Fruit fly (Drosophila melanogaster) whole organism, embryonic: ENCODE results near the gene Or30a.
A peak's percentile ranks its signal among the peaks of the same experiment; 100 is the strongest.

ENCODE experiments used
- Atf6 ChIP-seq: fragments of 200-800 bp; sonication (Bioruptor generic); IDR thresholded peaks from 2 replicates; pipeline ENCODE4 v1.3.6; 2022; ENCODE audit warnings: missing biosample characterization, missing genetic modification characterization
- Blimp-1 ChIP-seq: fragments of 200-800 bp; sonication (Bioruptor generic); optimal IDR thresholded peaks from 3 replicates; lab custom pipeline; 2018; ENCODE audit warnings: missing biosample characterization, missing genetic modification characterization, mild to moderate bottlenecking, moderate library complexity, missing genetic modification reagents
- Bteb2 ChIP-seq: fragments of 200-800 bp; sonication (Bioruptor generic); optimal IDR thresholded peaks from 2 replicates; lab custom pipeline; 2016; ENCODE audit warnings: missing biosample characterization, missing genetic modification characterization
- CG10431 ChIP-seq: fragments of 200-800 bp; sonication (Bioruptor generic); optimal IDR thresholded peaks from 3 replicates; lab custom pipeline; 2018; ENCODE audit warnings: missing biosample characterization, mild to moderate bottlenecking, missing genetic modification characterization
- CG11560 ChIP-seq: fragments of 200-800 bp; sonication (Bioruptor generic); IDR thresholded peaks from 3 replicates; pipeline ENCODE4 v1.3.6; 2022; ENCODE audit warnings: missing biosample characterization, missing genetic modification characterization
- CG1603 ChIP-seq: fragments of 200-800 bp; sonication (Bioruptor generic); optimal IDR thresholded peaks from 2 replicates; lab custom pipeline; 2019; ENCODE audit warnings: missing biosample characterization, mild to moderate bottlenecking, missing genetic modification characterization, moderate library complexity
- CG16779 ChIP-seq: fragments of 200-800 bp; sonication (Bioruptor generic); IDR thresholded peaks from 2 replicates; pipeline ENCODE4 v1.3.6; 2022; ENCODE audit warnings: missing biosample characterization, missing genetic modification characterization
- CG16813 ChIP-seq: fragments of 200-800 bp; sonication (Bioruptor generic); IDR thresholded peaks from 3 replicates; pipeline ENCODE4 v1.3.6; 2022; ENCODE audit warnings: missing biosample characterization, missing genetic modification characterization; ENCODE audit not compliant: partially characterized antibody
- CG18764 ChIP-seq: fragments of 200-800 bp; sonication (Bioruptor generic); optimal IDR thresholded peaks from 3 replicates; lab custom pipeline; 2016; ENCODE audit warnings: missing biosample characterization, missing genetic modification characterization
- CG2875 ChIP-seq: fragments of 200-800 bp; sonication (Bioruptor generic); optimal IDR thresholded peaks from 2 replicates; lab custom pipeline; 2017; ENCODE audit warnings: missing biosample characterization, mild to moderate bottlenecking, missing genetic modification characterization, missing genetic modification reagents
- CG3065 ChIP-seq: fragments of 200-800 bp; sonication (Bioruptor generic); optimal IDR thresholded peaks from 2 replicates; lab custom pipeline; 2016; ENCODE audit warnings: missing biosample characterization, missing genetic modification characterization
- CG34224 ChIP-seq: fragments of 200-800 bp; sonication (Bioruptor generic); IDR thresholded peaks from 3 replicates; pipeline ENCODE4 v1.3.6; 2022; ENCODE audit warnings: missing biosample characterization, missing genetic modification characterization; ENCODE audit not compliant: partially characterized antibody
- CG34422 ChIP-seq: fragments of 200-800 bp; sonication (Bioruptor generic); IDR thresholded peaks from 3 replicates; pipeline ENCODE4 v1.3.6; 2022; ENCODE audit warnings: missing biosample characterization, missing genetic modification characterization
- CG3838 ChIP-seq: fragments of 200-800 bp; sonication (Bioruptor generic); optimal IDR thresholded peaks from 3 replicates; lab custom pipeline; 2016; ENCODE audit warnings: missing biosample characterization, missing genetic modification characterization
- CG4328 ChIP-seq: fragments of 200-800 bp; sonication (Bioruptor generic); optimal IDR thresholded peaks from 3 replicates; lab custom pipeline; 2017; ENCODE audit warnings: missing biosample characterization, missing genetic modification reagents, missing genetic modification characterization
- CG4730 ChIP-seq: fragments of 200-800 bp; sonication (Bioruptor generic); IDR thresholded peaks from 2 replicates; pipeline ENCODE4 v1.3.6; 2022; ENCODE audit warnings: missing biosample characterization, missing genetic modification characterization
- CG5953 ChIP-seq: fragments of 200-800 bp; sonication (Bioruptor generic); IDR thresholded peaks from 2 replicates; pipeline ENCODE4 v1.3.6; 2022; ENCODE audit warnings: missing biosample characterization, missing genetic modification characterization
- CG6654 ChIP-seq: fragments of 200-800 bp; sonication (Bioruptor generic); optimal IDR thresholded peaks from 2 replicates; lab custom pipeline; 2017; ENCODE audit warnings: missing biosample characterization, mild to moderate bottlenecking, missing genetic modification characterization
- CG7963 ChIP-seq: fragments of 200-800 bp; sonication (Bioruptor generic); IDR thresholded peaks from 3 replicates; pipeline ENCODE4 v1.3.6; 2022; ENCODE audit warnings: missing biosample characterization, missing genetic modification characterization; ENCODE audit not compliant: partially characterized antibody
- CG8359 ChIP-seq: fragments of 200-800 bp; sonication (Bioruptor generic); optimal IDR thresholded peaks from 2 replicates; lab custom pipeline; 2017; ENCODE audit warnings: missing biosample characterization, mild to moderate bottlenecking, missing genetic modification characterization, borderline replicate concordance
- CkIIα-i1 ChIP-seq: fragments of 200-800 bp; sonication (Bioruptor generic); IDR thresholded peaks from 2 replicates; pipeline ENCODE4 v1.3.6; 2022; ENCODE audit warnings: missing biosample characterization, missing genetic modification characterization
- Deaf1 ChIP-seq: fragments of 200-800 bp; optimal IDR thresholded peaks from 3 replicates; lab custom pipeline; 2019; ENCODE audit warnings: missing biosample characterization, mild to moderate bottlenecking, missing genetic modification characterization, moderate library complexity
- Doc3 ChIP-seq: fragments of 200-800 bp; sonication (Bioruptor generic); IDR thresholded peaks from 3 replicates; pipeline ENCODE4 v1.3.6; 2022; ENCODE audit warnings: missing biosample characterization, missing genetic modification characterization; ENCODE audit not compliant: partially characterized antibody
- Dref ChIP-seq: fragments of 200-800 bp; sonication (Bioruptor generic); IDR thresholded peaks from 2 replicates; pipeline ENCODE4 v1.3.6; 2022; ENCODE audit warnings: missing biosample characterization, missing genetic modification characterization
- Drgx ChIP-seq: fragments of 200-800 bp; sonication (Bioruptor generic); IDR thresholded peaks from 2 replicates; pipeline ENCODE4 v1.3.6; 2022; ENCODE audit warnings: missing biosample characterization, missing genetic modification characterization
- E2f2 ChIP-seq: fragments of 200-800 bp; sonication (Bioruptor generic); IDR thresholded peaks from 2 replicates; pipeline ENCODE4 v1.3.6; 2022; ENCODE audit warnings: missing biosample characterization, missing genetic modification characterization
- Hr3 ChIP-seq: fragments of 200-800 bp; sonication (Bioruptor generic); optimal IDR thresholded peaks from 3 replicates; lab custom pipeline; 2016; ENCODE audit warnings: missing biosample characterization, missing genetic modification characterization
- PHDP ChIP-seq: fragments of 200-800 bp; sonication (Bioruptor generic); optimal IDR thresholded peaks from 3 replicates; lab custom pipeline; 2018; ENCODE audit warnings: missing biosample characterization, mild to moderate bottlenecking, missing genetic modification characterization, moderate library complexity
- Pdp1 ChIP-seq, 2 experiments: fragments of 200-800 bp; sonication (Bioruptor generic); optimal IDR thresholded peaks; 3 replicates each; lab custom pipeline; 2016; ENCODE audit warnings: missing biosample characterization in 2 of 2, missing genetic modification characterization in 2 of 2, mild to moderate bottlenecking in 1 of 2, moderate library complexity in 1 of 2
- Ravus ChIP-seq: fragments of 200-800 bp; sonication (Bioruptor generic); IDR thresholded peaks from 2 replicates; pipeline ENCODE4 v1.3.6; 2022; ENCODE audit warnings: missing biosample characterization, missing genetic modification characterization
- Side ChIP-seq: fragments of 200-800 bp; sonication (Bioruptor generic); optimal IDR thresholded peaks from 2 replicates; lab custom pipeline; 2016; ENCODE audit warnings: missing biosample characterization, missing genetic modification characterization
- ab ChIP-seq: fragments of 200-800 bp; sonication (Bioruptor generic); optimal IDR thresholded peaks from 2 replicates; lab custom pipeline; 2016; ENCODE audit warnings: missing biosample characterization, missing genetic modification characterization
- br ChIP-seq: fragments of >200 bp; optimal IDR thresholded peaks from 2 replicates; lab custom pipeline; 2017
- cg ChIP-seq: fragments of 200-800 bp; sonication (Bioruptor generic); optimal IDR thresholded peaks from 3 replicates; lab custom pipeline; 2019; ENCODE audit warnings: missing biosample characterization, mild to moderate bottlenecking, missing genetic modification characterization, moderate library complexity
- cwo ChIP-seq: fragments of 200-800 bp; sonication (Bioruptor generic); optimal IDR thresholded peaks from 3 replicates; lab custom pipeline; 2017; ENCODE audit warnings: missing biosample characterization, missing genetic modification characterization, mild to moderate bottlenecking, moderate library complexity, missing genetic modification reagents
- disco-r ChIP-seq: fragments of 200-800 bp; sonication (Bioruptor generic); optimal IDR thresholded peaks from 2 replicates; lab custom pipeline; 2016; ENCODE audit warnings: missing biosample characterization, missing genetic modification characterization
- en ChIP-seq: fragments of 200-800 bp; sonication (Bioruptor generic); optimal IDR thresholded peaks from 2 replicates; lab custom pipeline; 2016; ENCODE audit warnings: missing biosample characterization, missing genetic modification characterization
- fd3F ChIP-seq: fragments of 200-800 bp; sonication (Bioruptor generic); optimal IDR thresholded peaks from 2 replicates; lab custom pipeline; 2018; ENCODE audit warnings: missing biosample characterization, mild to moderate bottlenecking, missing genetic modification characterization, moderate library complexity
- fd64A ChIP-seq: fragments of 200-800 bp; sonication (Bioruptor generic); optimal IDR thresholded peaks from 3 replicates; lab custom pipeline; 2018; ENCODE audit warnings: missing biosample characterization, mild to moderate bottlenecking, missing genetic modification characterization
- gt ChIP-seq: fragments of 200-800 bp; sonication (Bioruptor generic); IDR thresholded peaks from 2 replicates; pipeline ENCODE4 v1.3.6; 2022; ENCODE audit warnings: missing biosample characterization, missing genetic modification characterization
- klu ChIP-seq: fragments of 200-800 bp; sonication (Bioruptor generic); IDR thresholded peaks from 2 replicates; pipeline ENCODE4 v1.3.6; 2022; ENCODE audit warnings: missing biosample characterization, missing genetic modification characterization
- lbe ChIP-seq: fragments of 200-800 bp; sonication (Bioruptor generic); optimal IDR thresholded peaks from 2 replicates; lab custom pipeline; 2016; ENCODE audit warnings: missing biosample characterization, mild to moderate bottlenecking, missing genetic modification characterization
- lilli ChIP-seq: fragments of 200-800 bp; sonication (Bioruptor generic); optimal IDR thresholded peaks from 3 replicates; lab custom pipeline; 2016; ENCODE audit warnings: missing biosample characterization, missing genetic modification characterization
- lov ChIP-seq, 2 experiments: fragments of 200-800 bp in 1 of 2; fragments of >200 bp in 1 of 2; sonication (Bioruptor generic) in 1 of 2; IDR thresholded peaks in 1 of 2; optimal IDR thresholded peaks in 1 of 2; 2 replicates in 1 of 2; 3 replicates in 1 of 2; pipeline versions ENCODE4 v1.3.6 to Lab custom; 2017 to 2022; ENCODE audit warnings: missing biosample characterization in 1 of 2, missing genetic modification characterization in 1 of 2
- pros ChIP-seq: fragments of 200-800 bp; sonication (Bioruptor generic); optimal IDR thresholded peaks from 3 replicates; lab custom pipeline; 2019; ENCODE audit warnings: missing biosample characterization, mild to moderate bottlenecking, missing genetic modification characterization, moderate library complexity
- sd ChIP-seq: fragments of 200-800 bp; sonication (Bioruptor generic); optimal IDR thresholded peaks from 3 replicates; lab custom pipeline; 2018; ENCODE audit warnings: missing biosample characterization, mild to moderate bottlenecking, missing genetic modification characterization, moderate library complexity
- slou ChIP-seq: fragments of 200-800 bp; sonication (Bioruptor generic); optimal IDR thresholded peaks from 3 replicates; lab custom pipeline; 2016; ENCODE audit warnings: missing biosample characterization, missing genetic modification characterization
- ssp ChIP-seq: fragments of 200-800 bp; sonication (Bioruptor generic); IDR thresholded peaks from 2 replicates; pipeline ENCODE4 v1.3.6; 2022; ENCODE audit warnings: missing biosample characterization, missing genetic modification characterization
- toy ChIP-seq: fragments of 200-800 bp; sonication (Bioruptor generic); IDR thresholded peaks from 2 replicates; pipeline ENCODE4 v1.3.6; 2022; ENCODE audit warnings: missing biosample characterization, missing genetic modification characterization
- zf30C ChIP-seq: fragments of 200-800 bp; sonication (Bioruptor generic); optimal IDR thresholded peaks from 3 replicates; lab custom pipeline; 2018; ENCODE audit warnings: missing biosample characterization, mild to moderate bottlenecking, missing genetic modification characterization
- zfh2 ChIP-seq: fragments of 200-800 bp; sonication (Bioruptor generic); optimal IDR thresholded peaks from 2 replicates; lab custom pipeline; 2016; ENCODE audit warnings: missing biosample characterization, missing genetic modification characterization

Or30a gene

DNA sequence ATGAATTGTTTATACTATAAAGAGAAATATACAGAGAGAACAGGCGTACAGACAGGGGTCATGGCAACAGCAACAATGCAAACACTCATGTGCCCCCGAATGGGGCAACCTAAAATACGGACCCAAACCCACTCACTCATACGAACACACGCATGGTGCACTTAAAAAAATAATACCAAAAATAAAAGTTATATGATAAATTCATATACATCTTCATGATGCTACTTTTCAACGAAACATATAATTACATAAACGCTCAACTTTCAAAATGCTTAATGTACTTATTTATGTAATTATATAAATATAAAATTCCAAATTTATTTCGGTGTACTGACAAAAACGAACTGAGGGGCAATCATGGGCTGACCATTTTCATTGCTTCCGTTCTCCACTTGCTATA is 21.6 kb downstream of the Or30a start (continued):
- TF ChIP-seq CG5953 (GFP tag; lab: Robert Waterston, UW) (no peak), Doc3 (GFP tag; lab: Robert Waterston, UW) (no peak), CG1603 (tag; lab: Kevin White, UChicago) (peak; percentile 11), E2f2 (peak; percentile 37; the same call in 1 of the 2 replicates), CG6654 (peak; percentile 11), pros (GFP tag; lab: Kevin White, UChicago) (no peak), Deaf1 (tag; lab: Kevin White, UChicago) (peak; percentile 54), lilli (GFP tag; lab: Kevin White, UChicago) (peak; percentile 28), CG18764 (GFP tag; lab: Kevin White, UChicago) (peak; percentile 33), CG2875 (GFP tag; lab: Kevin White, UChicago) (peak; percentile 52), Pdp1 (GFP tag; optimal IDR thresholded peaks at IDR 0.05; lab: Kevin White, UChicago) (peak in 1 of 2 experiments; percentile 29), Drgx (GFP tag; lab: Robert Waterston, UW) (peak; percentile 56), Hr3 (GFP tag; lab: Kevin White, UChicago) (peak; percentile 70), CG34224 (GFP tag; lab: Robert Waterston, UW) (no peak), CG11560 (tag; lab: Robert Waterston, UW) (no peak), lov (optimal IDR thresholded peaks at IDR 0.05; lab: Kevin White, UChicago) (no peak), lov (GFP tag; IDR thresholded peaks at IDR 0.05; lab: Robert Waterston, UW) (no peak), br (no peak), ab (no peak), toy (GFP tag; lab: Robert Waterston, UW) (no peak), cwo (GFP tag; lab: Kevin White, UChicago) (peak; percentile 54), CG3065 (GFP tag; lab: Kevin White, UChicago) (no peak), Ravus (GFP tag; lab: Robert Waterston, UW) (no peak), CkIIα-i1 (GFP tag; lab: Robert Waterston, UW) (no peak), zfh2 (GFP tag; lab: Kevin White, UChicago) (no peak), Atf6 (GFP tag; lab: Robert Waterston, UW) (no peak), lbe (GFP tag; lab: Kevin White, UChicago) (no peak), CG34422 (GFP tag; lab: Robert Waterston, UW) (no peak), Bteb2 (GFP tag; lab: Kevin White, UChicago) (no peak), slou (GFP tag; lab: Kevin White, UChicago) (peak; percentile 13), CG16813 (GFP tag; lab: Robert Waterston, UW) (no peak), fd3F (GFP tag; lab: Kevin White, UChicago) (peak; percentile 30), CG16779 (GFP tag; lab: Robert Waterston, UW) (no peak), CG10431 (peak; percentile 32), sd (tag; lab: Kevin White, UChicago) (peak; percentile 27), Blimp-1 (peak; percentile 92), en (GFP tag; lab: Kevin White, UChicago) (no peak), Side (GFP tag; lab: Kevin White, UChicago) (no peak), ssp (GFP tag; lab: Robert Waterston, UW) (peak; percentile 41; the same call in 1 of the 2 replicates), Dref (no peak), gt (GFP tag; lab: Robert Waterston, UW) (peak; percentile 57; the same call in 1 of the 2 replicates), PHDP (tag; lab: Kevin White, UChicago) (peak; percentile 82), fd64A (GFP tag; lab: Kevin White, UChicago) (peak; percentile 30), zf30C (GFP tag; lab: Kevin White, UChicago) (peak; percentile 51), CG3838 (GFP tag; lab: Kevin White, UChicago) (no peak), cg (GFP tag; lab: Kevin White, UChicago) (no peak), CG4730 (GFP tag; lab: Robert Waterston, UW) (peak; percentile 57), klu (GFP tag; lab: Robert Waterston, UW) (peak; percentile 24; the same call in 1 of the 2 replicates), CG4328 (GFP tag; lab: Kevin White, UChicago) (peak; percentile 28), CG8359 (GFP tag; lab: Kevin White, UChicago) (peak; percentile 23), CG7963 (GFP tag; lab: Robert Waterston, UW) (no peak), disco-r (no peak)
